Fruit fly (Drosophila melanogaster): ENCODE data around the gene CG12541.

CG12541 gene

DNA sequence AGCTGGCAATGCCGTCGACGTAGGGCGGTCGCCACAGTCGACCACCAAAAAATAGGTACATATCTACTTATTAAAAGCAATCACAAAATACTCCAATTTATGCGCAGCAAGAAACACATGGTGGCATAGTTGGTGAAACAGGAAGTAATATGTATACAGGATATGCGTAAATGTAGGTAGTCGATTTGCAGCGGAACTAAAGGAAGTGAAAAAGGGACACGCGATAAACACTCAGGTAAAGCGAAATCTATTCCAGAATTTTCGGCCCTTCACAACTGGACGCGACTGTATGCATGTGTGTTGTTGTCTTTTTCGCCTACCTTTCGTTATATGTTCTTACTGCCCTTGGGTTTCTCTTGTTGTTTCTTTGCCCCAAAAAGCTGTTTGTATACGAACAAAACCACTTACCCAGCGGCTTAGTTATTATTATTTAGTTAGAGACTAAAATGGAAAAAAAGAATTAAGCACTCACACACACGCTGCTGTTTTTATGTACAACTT lies 30.7 kb upstream of the CG12541 start (continued):
- peak; percentile 72 for TF ChIP-seq CG8765 (GFP tag; IDR thresholded peaks at IDR 0.05)
- no peak for TF ChIP-seq CG2129 (GFP tag; IDR thresholded peaks at IDR 0.05; ENCODE audit: partially characterized antibody)
- TF ChIP-seq Opbp (GFP tag; IDR thresholded peaks at IDR 0.05; ENCODE audit: partially characterized antibody), result no peak
- peak; percentile 64 for TF ChIP-seq CHES-1-like (GFP tag; optimal IDR thresholded peaks at IDR 0.05)
- TF ChIP-seq Sry-δ (GFP tag; optimal IDR thresholded peaks at IDR 0.05), result peak; percentile 19
- peak; percentile 77 for TF ChIP-seq CG13894 (tag; optimal IDR thresholded peaks at IDR 0.05)
- peak; percentile 84 for TF ChIP-seq Xrp1 (GFP tag; IDR thresholded peaks at IDR 0.05)
- peak; percentile 63 for TF ChIP-seq Nf-YB (GFP tag; optimal IDR thresholded peaks at IDR 0.05)
- TF ChIP-seq sd (tag; optimal IDR thresholded peaks at IDR 0.05), result peak; percentile 59
- peak; percentile 89 for TF ChIP-seq dysf (GFP tag; IDR thresholded peaks at IDR 0.05)
- peak; percentile 75 for TF ChIP-seq Asciz (GFP tag; optimal IDR thresholded peaks at IDR 0.05)
- no peak for TF ChIP-seq H15 (GFP tag; IDR thresholded peaks at IDR 0.05)
- peak; percentile 77 for TF ChIP-seq fu2 (GFP tag; optimal IDR thresholded peaks at IDR 0.05)
- TF ChIP-seq crol (GFP tag; IDR thresholded peaks at IDR 0.05), result no peak
- TF ChIP-seq Ada2b (GFP tag; IDR thresholded peaks at IDR 0.05), result peak; percentile 64; the same call in 1 of the 2 replicates
- TF ChIP-seq CG14441 (GFP tag; IDR thresholded peaks at IDR 0.05), result peak; percentile 73
- TF ChIP-seq Mes4 (GFP tag; optimal IDR thresholded peaks at IDR 0.05), result peak; percentile 40
- TF ChIP-seq Fer3 (tag; optimal IDR thresholded peaks at IDR 0.05), result peak; percentile 82

- TF ChIP-seq crol (GFP tag; IDR thresholded peaks at IDR 0.05) (peak; percentile 86), danr (GFP tag; IDR thresholded peaks at IDR 0.05) (0 out of 2 replicates have a peak, but pooled peaks have one; percentile 2), Trl (optimal IDR thresholded peaks at IDR 0.05) (peak in 1 of 2 experiments; percentile 45), Trl (GFP tag; optimal IDR thresholded peaks at IDR 0.05) (no peak), grau (tag; optimal IDR thresholded peaks at IDR 0.05) (no peak), HLHmδ (GFP tag; optimal IDR thresholded peaks at IDR 0.05) (peak; percentile 14), CG3847 (GFP tag; IDR thresholded peaks at IDR 0.05) (0 out of 2 replicates have a peak, but pooled peaks have one; percentile 1), Taf1 (GFP tag; IDR thresholded peaks at IDR 0.05) (no peak), pros (GFP tag; optimal IDR thresholded peaks at IDR 0.05) (peak; percentile 64), CG13894 (tag; optimal IDR thresholded peaks at IDR 0.05) (no peak), ato (GFP tag; IDR thresholded peaks at IDR 0.05; ENCODE audit: partially characterized antibody) (0 out of 2 replicates have a peak, but pooled peaks have one; percentile 18), CG3163 (GFP tag; optimal IDR thresholded peaks at IDR 0.05) (no peak), cad (GFP tag; optimal IDR thresholded peaks at IDR 0.05) (peak; percentile 79), CG31224 (GFP tag; IDR thresholded peaks at IDR 0.05) (0 out of 2 replicates have a peak, but pooled peaks have one; percentile 3), ac (GFP tag; optimal IDR thresholded peaks at IDR 0.05) (peak; percentile 66)
Observed at dm6 chrX:7095912-7096494, 30.2 kb upstream of the CG12541 start.

dm6 chrX:7095292-7095911 lies 29.6 kb upstream of the CG12541 start:
- TF ChIP-seq tap (tag; optimal IDR thresholded peaks at IDR 0.05) (peak; percentile 89), BEAF-32 (GFP tag; optimal IDR thresholded peaks at IDR 0.05) (no peak), Med (GFP tag) (peak; percentile 96), lmd (GFP tag; IDR thresholded peaks at IDR 0.05) (peak; percentile 79), nerfin-2 (GFP tag; IDR thresholded peaks at IDR 0.05; ENCODE audit: partially characterized antibody) (no peak), CG15479 (GFP tag; optimal IDR thresholded peaks at IDR 0.05) (no peak), CG8924 (tag; optimal IDR thresholded peaks at IDR 0.05) (peak; percentile 79), CG7556 (GFP tag; optimal IDR thresholded peaks at IDR 0.05) (peak; percentile 46), pfk (GFP tag; optimal IDR thresholded peaks at IDR 0.05) (no peak), amos (GFP tag; IDR thresholded peaks at IDR 0.05; ENCODE audit: partially characterized antibody) (no peak), CG10979 (tag; optimal IDR thresholded peaks at IDR 0.05) (peak; percentile 71), CG13624 (GFP tag; optimal IDR thresholded peaks at IDR 0.05) (peak; percentile 73), CG11504 (tag; optimal IDR thresholded peaks at IDR 0.05) (peak; percentile 87), CG10462 (GFP tag; optimal IDR thresholded peaks at IDR 0.05) (peak; percentile 47), sug (tag; optimal IDR thresholded peaks at IDR 0.05) (peak; percentile 70), CG8944 (GFP tag; optimal IDR thresholded peaks at IDR 0.05) (peak; percentile 72), CG1832 (GFP tag; optimal IDR thresholded peaks at IDR 0.05) (no peak)

Data from whole organism, embryonic.